Worm (Caenorhabditis elegans) whole organism, L2 larva: ENCODE results near the gene T05E12.6.

Source experiments
- alr-1 ChIP-seq: fragments of 150-350 bp; optimal IDR thresholded peaks from 2 replicates; lab custom pipeline; 2014; ENCODE audit warnings: missing biosample characterization, missing genetic modification characterization
- ama-1 ChIP-seq: fragments of 150-350 bp; optimal IDR thresholded peaks from 2 replicates; lab custom pipeline; 2018; ENCODE audit warnings: inconsistent platforms
- nhr-12 ChIP-seq: fragments of 150-350 bp; optimal IDR thresholded peaks from 2 replicates; lab custom pipeline; 2014; ENCODE audit warnings: missing biosample characterization, missing genetic modification characterization
- peb-1 ChIP-seq: fragments of 150-350 bp; optimal IDR thresholded peaks from 2 replicates; lab custom pipeline; 2014; ENCODE audit warnings: missing biosample characterization, missing genetic modification characterization
- skn-1 ChIP-seq: sonication (generic microtip); optimal IDR thresholded peaks from 2 replicates; lab custom pipeline; 2017; ENCODE audit warnings: missing biosample characterization, missing genetic modification characterization

The T05E12.6 gene

ce11 chrV:17042263-17042662 lies 47.0 kb downstream of the T05E12.6 start, which contains the start of gene hpo-33:
hpo-33 (plus strand) TSS chrV:17042563.
- no peak for TF ChIP-seq peb-1 (tag; lab: Kevin White, UChicago)
- TF ChIP-seq skn-1, result no peak
- TF ChIP-seq ama-1 (lab: Kevin White, UChicago), result no peak
- no peak for TF ChIP-seq alr-1 (tag; lab: Kevin White, UChicago)
- no peak for TF ChIP-seq nhr-12

ce11 chrV:17035850-17036249 lies 53.4 kb downstream of the T05E12.6 start, which contains the start of gene srz-94:
srz-94 (minus strand) TSS chrV:17035950.
- no peak for TF ChIP-seq alr-1 (tag; lab: Kevin White, UChicago)
